Worm (Caenorhabditis elegans) whole organism, L2 larva: ENCODE measurements around the gene F38B7.10.

Experiments
- F13H6.1 ChIP-seq: sonication (generic microtip); optimal IDR thresholded peaks from 2 replicates; lab custom pipeline; 2016; ENCODE audit warnings: missing genetic modification characterization, missing compliant biosample characterization
- nhr-237 ChIP-seq: fragments of 150-350 bp; optimal IDR thresholded peaks from 2 replicates; lab custom pipeline; 2014; ENCODE audit warnings: missing biosample characterization, missing genetic modification characterization
- zag-1 ChIP-seq: fragments of 150-350 bp; optimal IDR thresholded peaks from 2 replicates; lab custom pipeline; 2014; ENCODE audit warnings: missing biosample characterization, missing genetic modification characterization

ce11 chrV:11552379-11552778 lies 7.1 kb downstream of the F38B7.10 start, which contains the start of gene srx-85:
- TF ChIP-seq nhr-237 (no peak), zag-1 (no peak), F13H6.1 (tag; lab: Kevin White, UChicago) (no peak)
